Fruit fly (Drosophila melanogaster): ENCODE measurements around the gene vri.

The vri gene

dm6 chr2L:5353454-5353853 lies 64.7 kb downstream of the vri start:
- TF ChIP-seq CG17801 (GFP tag; optimal IDR thresholded peaks at IDR 0.05; ENCODE audit: partially characterized antibody): no peak

Measured in ovary, adult (tissue).